Fruit fly (Drosophila melanogaster): ENCODE data around the gene Tmem43.

Gene Tmem43

dm6 chr3L:7952978-7953377 lies 38.1 kb upstream of the Tmem43 start (continued):
- TF ChIP-seq CG17912 (GFP tag; optimal IDR thresholded peaks at IDR 0.05) (no peak), btn (GFP tag; optimal IDR thresholded peaks at IDR 0.05) (no peak), zf30C (GFP tag; optimal IDR thresholded peaks at IDR 0.05) (no peak), CG8765 (GFP tag; IDR thresholded peaks at IDR 0.05) (peak; percentile 37; the same call in 1 of the 2 replicates), CG32772 (GFP tag; IDR thresholded peaks at IDR 0.05) (no peak), ara (GFP tag; IDR thresholded peaks at IDR 0.05) (no peak), fd3F (GFP tag; optimal IDR thresholded peaks at IDR 0.05) (no peak), CG7556 (GFP tag; optimal IDR thresholded peaks at IDR 0.05) (peak; percentile 15), lmd (GFP tag; IDR thresholded peaks at IDR 0.05) (peak; percentile 7; the same call in 1 of the 2 replicates), CG17328 (GFP tag; IDR thresholded peaks at IDR 0.05) (no peak), run (tag; optimal IDR thresholded peaks at IDR 0.05) (no peak), CG6791 (GFP tag; IDR thresholded peaks at IDR 0.05; ENCODE audit: partially characterized antibody) (no peak), wor (GFP tag; IDR thresholded peaks at IDR 0.05) (no peak), pzg (GFP tag; optimal IDR thresholded peaks at IDR 0.05) (no peak), CG6765 (GFP tag; optimal IDR thresholded peaks at IDR 0.05) (no peak), Dip2 (GFP tag; IDR thresholded peaks at IDR 0.05) (no peak), CG2202 (tag; optimal IDR thresholded peaks at IDR 0.05) (no peak), pb (GFP tag; optimal IDR thresholded peaks at IDR 0.05) (no peak), CG11695 (GFP tag; IDR thresholded peaks at IDR 0.05) (no peak; the same call in 2 of the 3 replicates), amos (GFP tag; IDR thresholded peaks at IDR 0.05; ENCODE audit: partially characterized antibody) (no peak), BEAF-32 (GFP tag; optimal IDR thresholded peaks at IDR 0.05) (no peak), nom (GFP tag; optimal IDR thresholded peaks at IDR 0.05) (no peak), aop (GFP tag; IDR thresholded peaks at IDR 0.05) (no peak), lab (GFP tag; optimal IDR thresholded peaks at IDR 0.05) (no peak), abd-A (tag; optimal IDR thresholded peaks at IDR 0.05) (no peak), CG18011 (GFP tag; optimal IDR thresholded peaks at IDR 0.05) (no peak), CG6254 (GFP tag; optimal IDR thresholded peaks at IDR 0.05) (peak; percentile 44), CG11456 (GFP tag; IDR thresholded peaks at IDR 0.05) (no peak), bsh (GFP tag; optimal IDR thresholded peaks at IDR 0.05) (peak in 1 of 2 experiments; percentile 37), Lpt (GFP tag; optimal IDR thresholded peaks at IDR 0.05) (no peak), Fer2 (tag; optimal IDR thresholded peaks at IDR 0.05) (no peak), disco-r (GFP tag; optimal IDR thresholded peaks at IDR 0.05) (no peak), ham (GFP tag; IDR thresholded peaks at IDR 0.05) (no peak), emc (GFP tag; optimal IDR thresholded peaks at IDR 0.05) (no peak), twi (tag; optimal IDR thresholded peaks at IDR 0.05) (no peak), CG6683 (GFP tag; optimal IDR thresholded peaks at IDR 0.05) (no peak), CG10366 (GFP tag; IDR thresholded peaks at IDR 0.05) (no peak), jumu (GFP tag; optimal IDR thresholded peaks at IDR 0.05) (no peak), CG11085 (GFP tag; IDR thresholded peaks at IDR 0.05) (no peak), CG12942 (GFP tag; optimal IDR thresholded peaks at IDR 0.05) (no peak), unc-4 (GFP tag; IDR thresholded peaks at IDR 0.05; ENCODE audit: partially characterized antibody) (no peak), CG18619 (GFP tag; optimal IDR thresholded peaks at IDR 0.05) (no peak), CG14014 (GFP tag; IDR thresholded peaks at IDR 0.05) (no peak), Spps (tag; optimal IDR thresholded peaks at IDR 0.05) (no peak), CG9932 (GFP tag; IDR thresholded peaks at IDR 0.05) (no peak), Dad (GFP tag; optimal IDR thresholded peaks at IDR 0.05) (no peak), Ravus (GFP tag; IDR thresholded peaks at IDR 0.05) (no peak), CG7357 (GFP tag; IDR thresholded peaks at IDR 0.05) (no peak), ind (GFP tag; optimal IDR thresholded peaks at IDR 0.05) (peak; percentile 24), corto (GFP tag; optimal IDR thresholded peaks at IDR 0.05) (no peak), ro (GFP tag; IDR thresholded peaks at IDR 0.05) (no peak), Hr39 (optimal IDR thresholded peaks at IDR 0.05) (no peak), h (optimal IDR thresholded peaks at IDR 0.05) (no peak)
